Worm (Caenorhabditis elegans) whole organism, young adult: Measurements from ENCODE around the gene ctl-2.
"Not testable (repeated sequence)": the region's sequence is repeated elsewhere in the genome, so short reads cannot be mapped to it uniquely, and the experiment has no call there.

ENCODE experiments used
- F23B12.7 ChIP-seq: sonication (generic microtip); optimal IDR thresholded peaks from 2 replicates; lab custom pipeline; 2017; ENCODE audit warnings: missing genetic modification characterization, mild to moderate bottlenecking, missing compliant biosample characterization, antibody characterized with exemption, moderate library complexity; ENCODE audit not compliant: insufficient read depth
- bed-2 ChIP-seq: fragments of 200-800 bp; sonication (Bioruptor generic); IDR thresholded peaks from 2 replicates; pipeline ENCODE4 v1.3.6; 2022; ENCODE audit warnings: missing genetic modification reagents, missing genetic modification characterization, missing compliant biosample characterization
- ccch-3 ChIP-seq: fragments of 200-800 bp; sonication (Bioruptor generic); optimal IDR thresholded peaks from 2 replicates; lab custom pipeline; 2018; ENCODE audit warnings: mild to moderate bottlenecking, missing genetic modification characterization, missing compliant biosample characterization
- ets-4 ChIP-seq: fragments of 200-800 bp; sonication (Bioruptor generic); optimal IDR thresholded peaks from 2 replicates; lab custom pipeline; 2018; ENCODE audit warnings: mild to moderate bottlenecking, missing genetic modification characterization, missing compliant biosample characterization
- gei-17 ChIP-seq: fragments of 200-800 bp; sonication (Bioruptor generic); optimal IDR thresholded peaks from 2 replicates; lab custom pipeline; 2018; ENCODE audit warnings: mild to moderate bottlenecking, missing genetic modification characterization, missing compliant biosample characterization
- him-1 ChIP-seq: sonication (generic microtip); optimal IDR thresholded peaks from 2 replicates; lab custom pipeline; 2016; ENCODE audit warnings: missing genotype, missing genetic modification reagents, missing genetic modification characterization, missing compliant biosample characterization
- madf-8 ChIP-seq: fragments of 200-800 bp; sonication (Bioruptor generic); conservative IDR thresholded peaks from 2 replicates; pipeline ENCODE4 v1.3.6; 2022; ENCODE audit warnings: missing genetic modification reagents, missing genetic modification characterization, missing compliant biosample characterization
- mcd-1 ChIP-seq: fragments of 200-800 bp; sonication (Bioruptor generic); IDR thresholded peaks from 2 replicates; pipeline ENCODE4 v1.3.6; 2022; ENCODE audit warnings: missing genetic modification reagents, missing genetic modification characterization, missing compliant biosample characterization
- nhr-179 ChIP-seq: sonication (generic microtip); optimal IDR thresholded peaks from 2 replicates; lab custom pipeline; 2016; ENCODE audit warnings: mild to moderate bottlenecking, missing genetic modification characterization, missing compliant biosample characterization
- zfh-2 ChIP-seq: fragments of 200-800 bp; sonication (Bioruptor generic); conservative IDR thresholded peaks from 2 replicates; pipeline ENCODE4 v1.3.6; 2022; ENCODE audit warnings: missing genetic modification reagents, missing genetic modification characterization, missing compliant biosample characterization

DNA sequence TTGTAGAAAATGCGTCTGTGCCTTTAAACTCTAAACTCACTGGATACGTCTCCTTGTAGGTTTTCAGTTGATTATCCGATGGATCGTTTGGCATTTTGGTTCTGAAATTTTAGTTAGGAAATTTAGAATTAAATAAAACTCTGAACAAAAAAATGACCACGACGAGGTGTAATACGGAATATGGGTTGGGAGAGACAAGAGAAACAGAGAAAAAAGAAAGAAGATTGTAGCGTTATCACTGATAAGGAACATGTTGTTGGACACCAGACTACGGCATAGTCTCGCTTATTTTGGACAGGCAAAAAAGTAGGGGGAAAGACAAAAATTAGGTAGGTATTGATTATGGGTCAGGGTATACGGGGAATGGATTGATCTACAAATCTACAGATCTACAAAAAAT lies at the start of gene ctl-2:
- TF ChIP-seq madf-8 (GFP tag; lab: Robert Waterston, UW); F23B12.7; zfh-2 (GFP tag; lab: Robert Waterston, UW); him-1 (tag; lab: Kevin White, UChicago); gei-17 (GFP tag; lab: Kevin White, UChicago); ccch-3 (GFP tag; lab: Kevin White, UChicago); mcd-1 (GFP tag; lab: Robert Waterston, UW); nhr-179; bed-2 (GFP tag; lab: Robert Waterston, UW); ets-4: not testable (repeated sequence)
